Fruit fly (Drosophila melanogaster): Measurements from ENCODE around the gene GC1.
A peak's percentile ranks its signal among the peaks of the same experiment; 100 is the strongest.

The GC1 gene

DNA sequence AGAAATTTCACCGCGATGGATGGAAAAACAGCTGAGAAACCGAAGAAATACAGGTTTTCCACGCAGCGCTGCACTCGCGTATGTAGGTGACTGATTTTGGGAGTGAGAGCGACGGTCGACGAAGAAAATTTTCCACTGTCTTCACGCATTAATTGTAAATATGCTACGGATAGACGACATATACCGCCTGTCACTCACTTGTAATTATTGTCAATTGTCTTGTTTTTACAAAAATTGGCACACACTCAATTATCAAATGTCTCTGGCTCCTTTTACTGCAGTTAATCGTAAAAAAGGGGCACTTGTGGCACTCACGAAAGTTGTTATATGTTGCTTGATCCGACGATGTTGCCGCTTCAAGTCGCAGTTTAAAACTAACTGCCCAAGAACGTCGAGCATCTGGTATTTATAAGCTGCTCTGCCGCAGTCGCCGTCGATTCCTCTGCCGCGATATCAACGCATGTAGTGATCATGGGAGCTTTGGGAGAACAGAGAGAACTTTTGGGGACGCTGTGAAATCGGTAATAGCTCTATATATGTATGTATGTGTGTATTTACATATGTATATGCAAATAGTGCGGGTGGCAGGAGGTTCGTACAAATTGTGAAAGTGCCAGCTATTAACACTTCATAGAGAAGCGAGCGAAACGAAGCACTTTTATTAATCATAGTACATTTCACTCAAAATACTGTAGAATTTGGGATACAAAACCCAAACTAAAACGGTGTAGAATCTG, 25.6 kb downstream of the GC1 start, which contains the start of gene mfas (continued):
- TF ChIP-seq CG3407 (GFP tag; optimal IDR thresholded peaks at IDR 0.05) (peak; percentile 23), vfl (GFP tag; optimal IDR thresholded peaks at IDR 0.05) (no peak), crp (GFP tag; optimal IDR thresholded peaks at IDR 0.05) (peak in 1 of 2 experiments; percentile 18), CG14860 (GFP tag; IDR thresholded peaks at IDR 0.05; ENCODE audit: partially characterized antibody) (no peak), Spps (tag; optimal IDR thresholded peaks at IDR 0.05) (no peak), Bgb (GFP tag; IDR thresholded peaks at IDR 0.05; ENCODE audit: partially characterized antibody) (peak; percentile 7; the same call in 1 of the 2 replicates), CG15601 (tag; optimal IDR thresholded peaks at IDR 0.05) (peak; percentile 43), CG2199 (GFP tag; IDR thresholded peaks at IDR 0.05) (peak; percentile 10; the same call in 1 of the 3 replicates), az2 (GFP tag; optimal IDR thresholded peaks at IDR 0.05) (no peak), so (GFP tag; IDR thresholded peaks at IDR 0.05) (no peak), dysf (GFP tag; IDR thresholded peaks at IDR 0.05) (no peak), CG11504 (tag; optimal IDR thresholded peaks at IDR 0.05) (peak; percentile 39), CG11723 (GFP tag; optimal IDR thresholded peaks at IDR 0.05) (peak; percentile 7), pb (GFP tag; optimal IDR thresholded peaks at IDR 0.05) (peak; percentile 5), CoRest (tag; optimal IDR thresholded peaks at IDR 0.05) (no peak), ara (GFP tag; IDR thresholded peaks at IDR 0.05) (0 out of 2 replicates have a peak, but pooled peaks have one; percentile 6), Med (GFP tag) (peak; percentile 84), emc (GFP tag; optimal IDR thresholded peaks at IDR 0.05) (no peak), CG4707 (GFP tag; optimal IDR thresholded peaks at IDR 0.05) (peak; percentile 6), lilli (GFP tag; optimal IDR thresholded peaks at IDR 0.05) (no peak), gem (tag; optimal IDR thresholded peaks at IDR 0.05) (peak; percentile 28), wek (GFP tag; optimal IDR thresholded peaks at IDR 0.05) (peak; percentile 71), CG10321 (GFP tag; IDR thresholded peaks at IDR 0.05) (no peak), CG6175 (GFP tag; IDR thresholded peaks at IDR 0.05) (no peak), CG6791 (GFP tag; IDR thresholded peaks at IDR 0.05; ENCODE audit: partially characterized antibody) (peak; percentile 34; the same call in 1 of the 3 replicates), Dll (GFP tag; IDR thresholded peaks at IDR 0.05; ENCODE audit: partially characterized antibody) (0 out of 4 replicates have a peak, but pooled peaks have one; percentile 10), BEAF-32 (GFP tag; optimal IDR thresholded peaks at IDR 0.05) (no peak), caup (GFP tag; optimal IDR thresholded peaks at IDR 0.05; ENCODE audit: severe bottlenecking) (peak; percentile 23), CG7839 (tag; optimal IDR thresholded peaks at IDR 0.05) (no peak), gfzf (GFP tag; optimal IDR thresholded peaks at IDR 0.05) (no peak), CG14441 (GFP tag; IDR thresholded peaks at IDR 0.05) (no peak), CG2678 (tag; optimal IDR thresholded peaks at IDR 0.05) (no peak), Pdp1 (GFP tag; optimal IDR thresholded peaks at IDR 0.05) (peak in 1 of 2 experiments; percentile 10), dimm (GFP tag; IDR thresholded peaks at IDR 0.05) (no peak), dmrt99B (tag; optimal IDR thresholded peaks at IDR 0.05) (peak; percentile 20), cwo (GFP tag; optimal IDR thresholded peaks at IDR 0.05) (no peak), CG12071 (GFP tag; optimal IDR thresholded peaks at IDR 0.05) (peak; percentile 56), nerfin-2 (GFP tag; IDR thresholded peaks at IDR 0.05; ENCODE audit: partially characterized antibody) (no peak), chinmo (GFP tag; IDR thresholded peaks at IDR 0.05; ENCODE audit: partially characterized antibody) (peak; percentile 81; the same call in 2 of the 4 replicates), Antp (GFP tag; optimal IDR thresholded peaks at IDR 0.05) (no peak), HHEX (GFP tag; optimal IDR thresholded peaks at IDR 0.05) (peak; percentile 17), insv (GFP tag; optimal IDR thresholded peaks at IDR 0.05) (no peak), CG10462 (GFP tag; optimal IDR thresholded peaks at IDR 0.05) (no peak), pita (GFP tag; optimal IDR thresholded peaks at IDR 0.05) (no peak), CG30020 (tag; optimal IDR thresholded peaks at IDR 0.05) (no peak), Trl (optimal IDR thresholded peaks at IDR 0.05) (peak; percentile 39 to 44), Trl (GFP tag; optimal IDR thresholded peaks at IDR 0.05) (no peak), ase (GFP tag; IDR thresholded peaks at IDR 0.05) (no peak)
